Fruit fly (Drosophila melanogaster) S2 (cell line): ENCODE measurements around the gene CG13407.

Experiments
- CG8478 ChIP-seq: fragments of >200 bp; optimal IDR thresholded peaks from 2 replicates; lab custom pipeline; 2018
- CTCF ChIP-seq, 2 experiments: fragments of >200 bp; optimal IDR thresholded peaks; 2 replicates each; lab custom pipeline; 2018

- TF ChIP-seq CG8478 (no peak), CTCF (optimal IDR thresholded peaks at IDR 0.05; lab: Kevin White, UChicago) (no peak)
Measured at dm6 chr3R:22108316-22108715, 5.1 kb downstream of the CG13407 start.
